Worm (Caenorhabditis elegans) whole organism, L4/young adult: ENCODE data around the gene scl-27.

Source experiments
- W03F9.2 ChIP-seq: fragments of 150-350 bp; optimal IDR thresholded peaks from 2 replicates; lab custom pipeline; 2014; ENCODE audit warnings: missing biosample characterization, missing genetic modification characterization
- him-1 ChIP-seq: sonication (generic microtip); optimal IDR thresholded peaks from 2 replicates; lab custom pipeline; 2016; ENCODE audit warnings: missing genotype, missing genetic modification reagents, missing genetic modification characterization, missing compliant biosample characterization

ce11 chrV:443193-443592, 43.4 kb downstream of the scl-27 start, which contains the start of gene srh-33:
- TF ChIP-seq him-1 (tag; lab: Kevin White, UChicago) (no peak), W03F9.2 (tag; lab: Kevin White, UChicago) (no peak)
